Fruit fly (Drosophila melanogaster) whole organism, prepupa: ENCODE measurements around the gene CG15814.

Experiments used
- Blimp-1 ChIP-seq: fragments of 200-800 bp; sonication (Bioruptor generic); optimal IDR thresholded peaks from 3 replicates; lab custom pipeline; 2017; ENCODE audit warnings: missing biosample characterization, missing genetic modification characterization, mild to moderate bottlenecking, moderate library complexity, missing genetic modification reagents
- CG10631 ChIP-seq: fragments of 200-800 bp; sonication (Bioruptor generic); optimal IDR thresholded peaks from 2 replicates; lab custom pipeline; 2016; ENCODE audit warnings: missing biosample characterization, missing genetic modification characterization
- CG10669 ChIP-seq: fragments of 200-800 bp; sonication (Bioruptor generic); optimal IDR thresholded peaks from 3 replicates; lab custom pipeline; 2018; ENCODE audit warnings: missing biosample characterization, mild to moderate bottlenecking, missing genetic modification characterization, moderate library complexity
- CG11762 ChIP-seq: fragments of 200-800 bp; sonication (Bioruptor generic); optimal IDR thresholded peaks from 3 replicates; lab custom pipeline; 2016; ENCODE audit warnings: missing biosample characterization, missing genetic modification characterization; ENCODE audit not compliant: insufficient read depth
- CG15336 ChIP-seq: fragments of 200-800 bp; sonication (Bioruptor generic); IDR thresholded peaks from 2 replicates; pipeline ENCODE4 v1.3.6; 2022; ENCODE audit warnings: missing biosample characterization, missing genetic modification characterization
- CG3032 ChIP-seq: fragments of 200-800 bp; optimal IDR thresholded peaks from 2 replicates; lab custom pipeline; 2019; ENCODE audit warnings: missing biosample characterization, mild to moderate bottlenecking, missing genetic modification characterization, moderate library complexity
- CG31627 ChIP-seq: fragments of 200-800 bp; sonication (Bioruptor generic); optimal IDR thresholded peaks from 3 replicates; lab custom pipeline; 2016; ENCODE audit warnings: missing biosample characterization, missing genetic modification characterization
- CG32006 ChIP-seq: fragments of 200-800 bp; sonication (Bioruptor generic); optimal IDR thresholded peaks from 3 replicates; lab custom pipeline; 2017; ENCODE audit warnings: missing biosample characterization, mild to moderate bottlenecking, missing genetic modification characterization
- CG34406 ChIP-seq: fragments of 200-800 bp; sonication (Bioruptor generic); optimal IDR thresholded peaks from 3 replicates; lab custom pipeline; 2016; ENCODE audit warnings: missing biosample characterization, missing genetic modification characterization
- CG3919 ChIP-seq: fragments of 200-800 bp; sonication (Bioruptor generic); optimal IDR thresholded peaks from 3 replicates; lab custom pipeline; 2016; ENCODE audit warnings: missing biosample characterization, missing genetic modification characterization
- CG4318 ChIP-seq: fragments of 200-800 bp; sonication (Bioruptor generic); optimal IDR thresholded peaks from 3 replicates; lab custom pipeline; 2017; ENCODE audit warnings: missing biosample characterization, mild to moderate bottlenecking, missing genetic modification characterization
- CG6163 ChIP-seq: fragments of 200-800 bp; sonication (Bioruptor generic); IDR thresholded peaks from 3 replicates; pipeline ENCODE4 v1.3.6; 2022; ENCODE audit warnings: missing biosample characterization, missing genetic modification characterization
- CG6276 ChIP-seq: fragments of 200-800 bp; sonication (Bioruptor generic); optimal IDR thresholded peaks from 2 replicates; lab custom pipeline; 2017; ENCODE audit warnings: missing biosample characterization, mild to moderate bottlenecking, missing genetic modification characterization
- CG6792 ChIP-seq: fragments of 200-800 bp; sonication (Bioruptor generic); optimal IDR thresholded peaks from 3 replicates; lab custom pipeline; 2016; ENCODE audit warnings: missing biosample characterization, missing genetic modification characterization
- CG6808 ChIP-seq: fragments of 200-800 bp; sonication (Bioruptor generic); optimal IDR thresholded peaks from 3 replicates; lab custom pipeline; 2017; ENCODE audit warnings: missing biosample characterization, missing genetic modification characterization, mild to moderate bottlenecking, moderate library complexity, missing genetic modification reagents
- CG8119 ChIP-seq: fragments of 200-800 bp; sonication (Bioruptor generic); IDR thresholded peaks from 3 replicates; pipeline ENCODE4 v1.3.6; 2022; ENCODE audit warnings: missing biosample characterization, missing genetic modification characterization
- CG8632 ChIP-seq: fragments of 200-800 bp; sonication (Bioruptor generic); optimal IDR thresholded peaks from 3 replicates; lab custom pipeline; 2016; ENCODE audit warnings: missing biosample characterization, missing genetic modification characterization
- CG9139 ChIP-seq: fragments of 200-800 bp; sonication (Bioruptor generic); optimal IDR thresholded peaks from 3 replicates; lab custom pipeline; 2017; ENCODE audit warnings: missing biosample characterization, mild to moderate bottlenecking, missing genetic modification characterization
- Eip75B ChIP-seq: fragments of 200-800 bp; sonication (Bioruptor generic); optimal IDR thresholded peaks from 3 replicates; lab custom pipeline; 2016; ENCODE audit warnings: missing biosample characterization, missing genetic modification characterization
- Eip78C ChIP-seq: fragments of 200-800 bp; sonication (Bioruptor generic); peaks from one replicate; lab custom pipeline; 2016; ENCODE audit warnings: missing biosample characterization, missing genetic modification characterization
- Eip93F ChIP-seq: fragments of 200-800 bp; sonication (Bioruptor generic); optimal IDR thresholded peaks from 2 replicates; lab custom pipeline; 2016; ENCODE audit warnings: missing biosample characterization, mild to moderate bottlenecking, missing genetic modification characterization
- Ets96B ChIP-seq: fragments of 200-800 bp; optimal IDR thresholded peaks from 2 replicates; lab custom pipeline; 2019; ENCODE audit warnings: missing biosample characterization, mild to moderate bottlenecking, missing genetic modification characterization, moderate library complexity
- Gug ChIP-seq: fragments of 200-800 bp; sonication (Bioruptor generic); IDR thresholded peaks from 2 replicates; pipeline ENCODE4 v1.3.6; 2022; ENCODE audit warnings: missing biosample characterization, missing genetic modification characterization
- Hr38 ChIP-seq: sonication (Bioruptor generic); optimal IDR thresholded peaks from 2 replicates; lab custom pipeline; 2016; ENCODE audit warnings: missing biosample characterization, missing genetic modification characterization
- Hr39 ChIP-seq: fragments of 200-800 bp; sonication (Bioruptor generic); optimal IDR thresholded peaks from 2 replicates; lab custom pipeline; 2016; ENCODE audit warnings: missing biosample characterization, missing genetic modification characterization
- Hr4 ChIP-seq: fragments of 200-800 bp; sonication (Bioruptor generic); optimal IDR thresholded peaks from 3 replicates; lab custom pipeline; 2016; ENCODE audit warnings: missing biosample characterization, missing genetic modification characterization
- Lpt ChIP-seq: fragments of 200-800 bp; sonication (Bioruptor generic); optimal IDR thresholded peaks from 3 replicates; lab custom pipeline; 2016; ENCODE audit warnings: missing biosample characterization, missing genetic modification characterization
- Met ChIP-seq: fragments of 200-800 bp; sonication (Bioruptor generic); optimal IDR thresholded peaks from 3 replicates; lab custom pipeline; 2016; ENCODE audit warnings: missing biosample characterization, missing genetic modification characterization
- OdsH ChIP-seq: fragments of 200-800 bp; sonication (Bioruptor generic); optimal IDR thresholded peaks from 3 replicates; lab custom pipeline; 2016; ENCODE audit warnings: missing biosample characterization, missing genetic modification characterization
- Sox102F ChIP-seq: fragments of 200-800 bp; sonication (Bioruptor generic); optimal IDR thresholded peaks from 2 replicates; lab custom pipeline; 2016; ENCODE audit warnings: missing biosample characterization, mild to moderate bottlenecking, missing genetic modification characterization
- achi ChIP-seq: fragments of 200-800 bp; sonication (Bioruptor generic); optimal IDR thresholded peaks from 3 replicates; lab custom pipeline; 2016; ENCODE audit warnings: missing biosample characterization, missing genetic modification characterization
- acj6 ChIP-seq: fragments of 200-800 bp; sonication (Bioruptor generic); optimal IDR thresholded peaks from 3 replicates; lab custom pipeline; 2016; ENCODE audit warnings: missing biosample characterization, missing genetic modification characterization
- cyc ChIP-seq: fragments of 200-800 bp; sonication (Bioruptor generic); optimal IDR thresholded peaks from 3 replicates; lab custom pipeline; 2016; ENCODE audit warnings: missing biosample characterization, missing genetic modification characterization
- dsx ChIP-seq: fragments of 200-800 bp; optimal IDR thresholded peaks from 3 replicates; lab custom pipeline; 2019; ENCODE audit warnings: missing biosample characterization, mild to moderate bottlenecking, missing genetic modification characterization, moderate library complexity; ENCODE audit not compliant: poor library complexity, severe bottlenecking
- eg ChIP-seq: fragments of 200-800 bp; sonication (Bioruptor generic); IDR thresholded peaks from 3 replicates; pipeline ENCODE4 v1.3.6; 2022; ENCODE audit warnings: missing biosample characterization, missing genetic modification characterization
- fd59A ChIP-seq: fragments of 200-800 bp; sonication (Bioruptor generic); optimal IDR thresholded peaks from 2 replicates; lab custom pipeline; 2017; ENCODE audit warnings: missing biosample characterization, mild to moderate bottlenecking, missing genetic modification characterization, missing genetic modification reagents
- fd85E ChIP-seq: fragments of 200-800 bp; sonication (Bioruptor generic); optimal IDR thresholded peaks from 3 replicates; lab custom pipeline; 2016; ENCODE audit warnings: missing biosample characterization, missing genetic modification characterization
- lz ChIP-seq: fragments of 200-800 bp; sonication (Bioruptor generic); optimal IDR thresholded peaks from 3 replicates; lab custom pipeline; 2016; ENCODE audit warnings: missing biosample characterization, missing genetic modification characterization
- net ChIP-seq: fragments of 200-800 bp; sonication (Bioruptor generic); optimal IDR thresholded peaks from 3 replicates; lab custom pipeline; 2016; ENCODE audit warnings: missing biosample characterization, missing genetic modification characterization
- salr ChIP-seq, 2 experiments: fragments of 200-800 bp; sonication (Bioruptor generic); optimal IDR thresholded peaks; 3 replicates each; lab custom pipeline; 2016 to 2018; ENCODE audit warnings: missing biosample characterization in 2 of 2, missing genetic modification characterization in 2 of 2, mild to moderate bottlenecking in 1 of 2
- spab ChIP-seq: fragments of 200-800 bp; sonication (Bioruptor generic); optimal IDR thresholded peaks from 2 replicates; lab custom pipeline; 2017; ENCODE audit warnings: missing biosample characterization, mild to moderate bottlenecking, missing genetic modification characterization, missing genetic modification reagents
- ss ChIP-seq, 2 experiments: fragments of 200-800 bp; sonication (Bioruptor generic); optimal IDR thresholded peaks; 2 replicates in 1 of 2; 3 replicates in 1 of 2; lab custom pipeline; 2017 to 2018; ENCODE audit warnings: mild to moderate bottlenecking in 2 of 2, missing biosample characterization in 2 of 2, missing genetic modification characterization in 2 of 2, moderate library complexity in 1 of 2
- svp ChIP-seq: fragments of 200-800 bp; sonication (Bioruptor generic); peaks from one replicate; lab custom pipeline; 2016; ENCODE audit warnings: missing biosample characterization, missing genetic modification characterization
- topi ChIP-seq: fragments of 200-800 bp; sonication (Bioruptor generic); optimal IDR thresholded peaks from 3 replicates; lab custom pipeline; 2016; ENCODE audit warnings: missing biosample characterization, missing genetic modification characterization
- vri ChIP-seq: fragments of 200-800 bp; sonication (Bioruptor generic); optimal IDR thresholded peaks from 3 replicates; lab custom pipeline; 2016; ENCODE audit warnings: missing biosample characterization, mild to moderate bottlenecking, missing genetic modification characterization

CG15814 gene

dm6 chrX:17844623-17845022 is 5.5 kb downstream of the CG15814 start, which contains the start of the genes CG8142 and Ucp4A (continued):
- TF ChIP-seq eg (peak; percentile 97), CG31627 (GFP tag; lab: Kevin White, UChicago) (peak; percentile 82), CG6792 (peak; percentile 88), spab (GFP tag; lab: Kevin White, UChicago) (peak; percentile 80), CG6276 (no peak), ss (GFP tag; optimal IDR thresholded peaks at IDR 0.05; lab: Kevin White, UChicago) (peak; percentile 69 to 84), CG3919 (peak; percentile 92), topi (GFP tag; lab: Kevin White, UChicago) (peak; percentile 85), Eip93F (GFP tag; lab: Kevin White, UChicago) (peak; percentile 76), Met (no peak), CG6163 (GFP tag; lab: Robert Waterston, UW) (peak; percentile 95), acj6 (GFP tag; lab: Kevin White, UChicago) (peak; percentile 91), CG11762 (GFP tag; lab: Kevin White, UChicago) (peak; percentile 85), fd59A (GFP tag; lab: Kevin White, UChicago) (peak; percentile 71), lz (GFP tag; lab: Kevin White, UChicago) (peak; percentile 83)

dm6 chrX:17841923-17842322 is 8.2 kb downstream of the CG15814 start, which contains the start of gene Taf9:
Gene Taf9, plus strand, starts transcription at chrX:17842161.
- TF ChIP-seq CG10669 (GFP tag; lab: Kevin White, UChicago) (no peak), Eip78C (GFP tag; lab: Kevin White, UChicago) (peak; percentile 60)
- TF ChIP-seq, all 60 proteins: peak for 1

dm6 chrX:17836420-17836932 is 13.7 kb downstream of the CG15814 start:
- peak; percentile 64 for TF ChIP-seq Eip78C (GFP tag; lab: Kevin White, UChicago)
- peak; percentile 58 for TF ChIP-seq OdsH
- peak; percentile 22 for TF ChIP-seq CG10631 (GFP tag; lab: Kevin White, UChicago)
- TF ChIP-seq Ets96B, result peak; percentile 39
- TF ChIP-seq topi (GFP tag; lab: Kevin White, UChicago), result no peak
- TF ChIP-seq CG8632 (GFP tag; lab: Kevin White, UChicago), result peak; percentile 2
- 0 out of 3 replicates have a peak, but pooled peaks have one; percentile 23 for TF ChIP-seq CG8119 (GFP tag; lab: Robert Waterston, UW)
- TF ChIP-seq CG32006 (GFP tag; lab: Kevin White, UChicago), result peak; percentile 52
- TF ChIP-seq CG6276, result peak; percentile 23
- TF ChIP-seq achi (GFP tag; lab: Kevin White, UChicago), result no peak
- TF ChIP-seq CG34406, result no peak
- TF ChIP-seq net (GFP tag; lab: Kevin White, UChicago), result no peak
- TF ChIP-seq cyc (GFP tag; lab: Kevin White, UChicago), result no peak
- no peak for TF ChIP-seq Hr39 (GFP tag; lab: Kevin White, UChicago)
- no peak for TF ChIP-seq svp (GFP tag; lab: Kevin White, UChicago)
- TF ChIP-seq CG3032, result peak; percentile 45
- TF ChIP-seq Hr38 (GFP tag; lab: Kevin White, UChicago), result no peak
- TF ChIP-seq ss (GFP tag; optimal IDR thresholded peaks at IDR 0.05; lab: Kevin White, UChicago), result peak in 1 of 2 experiments; percentile 60
- TF ChIP-seq CG6792, result no peak
- peak; percentile 43 for TF ChIP-seq CG6808
- TF ChIP-seq Hr4 (GFP tag; lab: Kevin White, UChicago), result peak; percentile 21
- TF ChIP-seq acj6 (GFP tag; lab: Kevin White, UChicago), result no peak
- TF ChIP-seq CG10669 (GFP tag; lab: Kevin White, UChicago), result peak; percentile 30
- peak; percentile 35 for TF ChIP-seq dsx (GFP tag; lab: Kevin White, UChicago)
- TF ChIP-seq Eip75B, result no peak
- TF ChIP-seq Lpt, result no peak
- TF ChIP-seq spab (GFP tag; lab: Kevin White, UChicago), result peak; percentile 32
- no peak for TF ChIP-seq salr (GFP tag; optimal IDR thresholded peaks at IDR 0.05; lab: Kevin White, UChicago)
- TF ChIP-seq fd85E (GFP tag; lab: Kevin White, UChicago), result no peak
- TF ChIP-seq Blimp-1 (GFP tag; lab: Kevin White, UChicago), result no peak
- no peak for TF ChIP-seq CG4318 (GFP tag; lab: Kevin White, UChicago)
- no peak for TF ChIP-seq CG31627 (GFP tag; lab: Kevin White, UChicago)
- TF ChIP-seq vri (GFP tag; lab: Kevin White, UChicago), result no peak
- no peak for TF ChIP-seq Gug (GFP tag; lab: Robert Waterston, UW)
- peak; percentile 31; the same call in 1 of the 2 replicates for TF ChIP-seq CG15336 (GFP tag; lab: Robert Waterston, UW)
- TF ChIP-seq fd59A (GFP tag; lab: Kevin White, UChicago), result peak; percentile 23
- no peak; the same call in 2 of the 3 replicates for TF ChIP-seq CG6163 (GFP tag; lab: Robert Waterston, UW)
- TF ChIP-seq CG9139 (GFP tag; lab: Kevin White, UChicago), result no peak
- TF ChIP-seq Sox102F (GFP tag; lab: Kevin White, UChicago), result no peak
